Worm (Caenorhabditis elegans) whole organism, midembryonic: ENCODE measurements around the gene F46C3.6.

Source experiments
- ref-1 ChIP-seq: fragments of 200-800 bp; sonication (Bioruptor generic); conservative IDR thresholded peaks from 2 replicates; pipeline ENCODE4 v1.3.6; 2022; ENCODE audit warnings: missing genetic modification reagents, missing genetic modification characterization, missing compliant biosample characterization
- tab-1 ChIP-seq: fragments of 200-800 bp; sonication (Bioruptor generic); IDR thresholded peaks from 2 replicates; pipeline ENCODE4 v1.3.6; 2022; ENCODE audit warnings: missing genetic modification characterization, missing compliant biosample characterization

ce11 chrX:11465215-11465614 lies 45.3 kb upstream of the F46C3.6 start, which contains the start of gene lin-14:
- TF ChIP-seq tab-1 (no peak), ref-1 (GFP tag; lab: Robert Waterston, UW) (no peak)
